Worm (Caenorhabditis elegans): ENCODE data around the gene srm-3.
A peak's percentile ranks its signal among the peaks of the same experiment; 100 is the strongest.

srm-3 gene

DNA sequence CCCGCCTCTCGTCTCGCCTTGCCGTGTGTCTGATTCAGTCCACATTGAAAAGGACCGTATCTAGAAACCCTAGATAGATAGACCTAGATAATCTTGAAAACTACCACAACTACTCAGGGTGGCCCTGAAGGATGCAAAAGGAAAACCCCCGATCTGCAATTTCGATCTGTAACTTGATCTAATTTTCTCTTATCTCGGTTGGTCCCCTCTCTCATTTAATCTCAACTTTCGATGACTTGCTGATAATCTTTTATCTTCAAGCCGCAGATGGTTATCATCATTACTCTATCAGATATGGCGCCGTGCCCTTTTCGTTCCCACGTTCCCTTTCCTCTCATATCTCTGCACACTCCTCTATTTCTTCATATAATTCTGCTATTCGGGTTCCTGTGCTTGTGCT lies 33.3 kb upstream of the srm-3 start (continued):
- no peak for TF ChIP-seq R02D3.7 (tag; optimal IDR thresholded peaks at IDR 0.05)
- TF ChIP-seq ama-1 (optimal IDR thresholded peaks at IDR 0.05): no peak
- TF ChIP-seq nhr-21 (tag; optimal IDR thresholded peaks at IDR 0.05): no peak
- no peak for TF ChIP-seq fos-1 (tag; optimal IDR thresholded peaks at IDR 0.05)
- TF ChIP-seq ZK546.5 (tag; optimal IDR thresholded peaks at IDR 0.05): no peak
- TF ChIP-seq unc-39 (tag; optimal IDR thresholded peaks at IDR 0.05): no peak
- TF ChIP-seq ztf-1 (GFP tag; conservative IDR thresholded peaks at IDR 0.05): no peak
- peak; percentile 31 for TF ChIP-seq sma-3 (GFP tag; optimal IDR thresholded peaks at IDR 0.05)
- TF ChIP-seq egl-27 (tag; optimal IDR thresholded peaks at IDR 0.05): peak; percentile 86
- TF ChIP-seq peb-1 (tag; optimal IDR thresholded peaks at IDR 0.05): no peak
- TF ChIP-seq nhr-12 (tag; optimal IDR thresholded peaks at IDR 0.05): no peak
- TF ChIP-seq sma-9 (GFP tag; optimal IDR thresholded peaks at IDR 0.05): peak; percentile 94
- no peak for TF ChIP-seq sma-9 (tag; optimal IDR thresholded peaks at IDR 0.05)
- no peak for TF ChIP-seq nhr-6 (tag; optimal IDR thresholded peaks at IDR 0.05)
- no peak for TF ChIP-seq lin-11 (tag; optimal IDR thresholded peaks at IDR 0.05)
- TF ChIP-seq nhr-129 (tag; optimal IDR thresholded peaks at IDR 0.05): no peak
- peak; percentile 70 for TF ChIP-seq sem-4 (tag; optimal IDR thresholded peaks at IDR 0.05)
- TF ChIP-seq nhr-237 (tag; optimal IDR thresholded peaks at IDR 0.05): no peak
- TF ChIP-seq aly-2 (tag; optimal IDR thresholded peaks at IDR 0.05): no peak
- TF ChIP-seq crh-2 (tag; optimal IDR thresholded peaks at IDR 0.05): peak; percentile 27
- no peak for TF ChIP-seq ceh-82 (tag; optimal IDR thresholded peaks at IDR 0.05)
- peak; percentile 98 for TF ChIP-seq ceh-16 (tag; optimal IDR thresholded peaks at IDR 0.05)
- TF ChIP-seq unc-62 (GFP tag; optimal IDR thresholded peaks at IDR 0.05): no peak
- TF ChIP-seq mbf-1 (tag; optimal IDR thresholded peaks at IDR 0.05): no peak
- TF ChIP-seq F13H6.1 (tag; optimal IDR thresholded peaks at IDR 0.05): no peak
- TF ChIP-seq nhr-10 (tag; optimal IDR thresholded peaks at IDR 0.05): no peak
- no peak for TF ChIP-seq alr-1 (tag; optimal IDR thresholded peaks at IDR 0.05)
- no peak for TF ChIP-seq mdl-1 (tag; optimal IDR thresholded peaks at IDR 0.05)
- TF ChIP-seq unc-55 (GFP tag; optimal IDR thresholded peaks at IDR 0.05): no peak
- TF ChIP-seq Y55F3AM.14 (GFP tag; optimal IDR thresholded peaks at IDR 0.05): no peak
- no peak for TF ChIP-seq dmd-4 (tag; optimal IDR thresholded peaks at IDR 0.05)

DNA sequence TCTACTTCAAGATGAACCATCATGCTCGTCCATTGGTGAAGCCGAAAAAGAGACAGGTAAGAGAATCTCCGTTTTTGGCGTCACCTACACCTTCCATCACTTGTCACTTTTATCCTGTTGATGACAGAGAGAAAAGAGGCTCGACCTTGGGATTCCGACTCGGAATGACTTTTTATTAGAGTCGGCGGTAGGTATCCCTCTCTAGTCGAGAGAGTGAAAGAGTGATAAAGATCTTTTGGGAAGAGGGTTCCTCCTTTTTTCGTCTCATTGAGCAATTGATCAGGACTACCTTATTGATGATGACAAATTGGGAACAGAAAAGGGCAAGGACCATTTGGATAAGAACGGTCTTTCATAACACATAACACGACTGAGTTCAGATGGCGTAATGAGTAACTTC lies 31.4 kb upstream of the srm-3 start:
- peak; percentile 25 for TF ChIP-seq ceh-16 (tag; optimal IDR thresholded peaks at IDR 0.05)
- no peak for TF ChIP-seq ztf-11 (tag; optimal IDR thresholded peaks at IDR 0.05)
- TF ChIP-seq nhr-21 (tag; optimal IDR thresholded peaks at IDR 0.05): no peak
- TF ChIP-seq nhr-23 (tag; optimal IDR thresholded peaks at IDR 0.05): peak; percentile 88
- TF ChIP-seq snpc-4 (tag; optimal IDR thresholded peaks at IDR 0.05): no peak
- no peak for TF ChIP-seq sma-9 (GFP tag; optimal IDR thresholded peaks at IDR 0.05)
- no peak for TF ChIP-seq sma-9 (tag; optimal IDR thresholded peaks at IDR 0.05)
- no peak for TF ChIP-seq nhr-10 (tag; optimal IDR thresholded peaks at IDR 0.05)
- TF ChIP-seq elt-1 (tag; optimal IDR thresholded peaks at IDR 0.05): peak; percentile 85

DNA sequence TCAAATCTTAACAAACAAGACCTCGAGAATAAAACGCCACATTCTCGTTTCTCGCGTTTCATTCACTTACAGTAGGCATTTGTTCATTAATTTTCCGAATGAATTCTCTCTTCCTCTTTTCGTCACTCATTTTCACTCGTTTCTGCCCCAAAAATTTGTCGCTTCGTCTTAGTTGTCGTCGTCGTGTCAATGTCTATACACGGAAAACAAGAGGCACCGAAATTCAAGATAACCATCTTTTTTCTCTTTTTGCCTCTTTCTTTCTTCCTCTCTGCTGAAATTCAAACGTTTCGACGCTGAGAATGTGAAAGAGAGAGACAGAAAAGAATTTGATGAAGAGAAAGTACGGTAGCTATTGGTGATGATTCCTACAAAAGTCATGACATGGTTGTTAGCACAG lies 30.8 kb upstream of the srm-3 start:
- TF ChIP-seq ceh-16 (tag; optimal IDR thresholded peaks at IDR 0.05) (peak; percentile 49), nhr-237 (tag; optimal IDR thresholded peaks at IDR 0.05) (no peak), mdl-1 (tag; optimal IDR thresholded peaks at IDR 0.05) (no peak), sma-9 (GFP tag; optimal IDR thresholded peaks at IDR 0.05) (no peak), sma-9 (tag; optimal IDR thresholded peaks at IDR 0.05) (no peak), elt-1 (tag; optimal IDR thresholded peaks at IDR 0.05) (peak; percentile 77), unc-39 (tag; optimal IDR thresholded peaks at IDR 0.05) (no peak), C34F6.9 (tag; optimal IDR thresholded peaks at IDR 0.05) (no peak), sem-4 (tag; optimal IDR thresholded peaks at IDR 0.05) (no peak), unc-55 (GFP tag; optimal IDR thresholded peaks at IDR 0.05) (no peak), egl-27 (tag; optimal IDR thresholded peaks at IDR 0.05) (no peak), nhr-23 (tag; optimal IDR thresholded peaks at IDR 0.05) (peak; percentile 84), ztf-4 (tag; optimal IDR thresholded peaks at IDR 0.05) (no peak), unc-62 (GFP tag; optimal IDR thresholded peaks at IDR 0.05) (no peak), nhr-25 (tag; optimal IDR thresholded peaks at IDR 0.05) (peak; percentile 48)

- TF ChIP-seq ceh-16 (tag; optimal IDR thresholded peaks at IDR 0.05) (peak; percentile 91), unc-55 (GFP tag; optimal IDR thresholded peaks at IDR 0.05) (no peak), lin-39 (tag; optimal IDR thresholded peaks at IDR 0.05) (no peak), elt-1 (tag; optimal IDR thresholded peaks at IDR 0.05) (peak; percentile 94)
Observed at ce11 chrIV:9618836-9619235, 29.9 kb upstream of the srm-3 start.

Data from whole organism, L2 larva.